Fruit fly (Drosophila melanogaster): Measurements from ENCODE around the gene Nrx-1.

- no peak for TF ChIP-seq Sin3A (optimal IDR thresholded peaks at IDR 0.05)
- TF ChIP-seq h (optimal IDR thresholded peaks at IDR 0.05): no peak
- no peak for TF ChIP-seq insv (optimal IDR thresholded peaks at IDR 0.05)
- no peak for TF ChIP-seq ttk (optimal IDR thresholded peaks at IDR 0.05)
- no peak for TF ChIP-seq psq (optimal IDR thresholded peaks at IDR 0.05)
- TF ChIP-seq Myc (optimal IDR thresholded peaks at IDR 0.05): no peak
These were observed 58.9 kb downstream of the Nrx-1 start for dm6 chr3R:22527192-22527591.

Data from Kc167 (cell line).